Fruit fly (Drosophila melanogaster) whole organism, embryonic: ENCODE results near the gene Dh31.

ENCODE experiments used
- Ada2b ChIP-seq: fragments of 200-800 bp; sonication (Bioruptor generic); IDR thresholded peaks from 2 replicates; pipeline ENCODE4 v1.3.6; 2022; ENCODE audit warnings: missing biosample characterization, missing genetic modification characterization
- Aef1 ChIP-seq: fragments of 200-800 bp; sonication (Bioruptor generic); IDR thresholded peaks from 3 replicates; pipeline ENCODE4 v1.3.6; 2022; ENCODE audit warnings: missing biosample characterization, missing genetic modification characterization
- Atf6 ChIP-seq: fragments of 200-800 bp; sonication (Bioruptor generic); IDR thresholded peaks from 2 replicates; pipeline ENCODE4 v1.3.6; 2022; ENCODE audit warnings: missing biosample characterization, missing genetic modification characterization
- CG12071 ChIP-seq: fragments of 200-800 bp; sonication (Bioruptor generic); optimal IDR thresholded peaks from 3 replicates; lab custom pipeline; 2018; ENCODE audit warnings: missing biosample characterization, mild to moderate bottlenecking, missing genetic modification characterization
- CG12219 ChIP-seq: fragments of 200-800 bp; sonication (Bioruptor generic); optimal IDR thresholded peaks from 3 replicates; lab custom pipeline; 2018; ENCODE audit warnings: missing biosample characterization, mild to moderate bottlenecking, missing genetic modification characterization
- CG12659 ChIP-seq: fragments of 200-800 bp; sonication (Bioruptor generic); optimal IDR thresholded peaks from 3 replicates; lab custom pipeline; 2017; ENCODE audit warnings: mild to moderate bottlenecking, missing biosample characterization, missing genetic modification reagents, missing genetic modification characterization
- CG13287 ChIP-seq: fragments of 200-800 bp; sonication (Bioruptor generic); IDR thresholded peaks from 2 replicates; pipeline ENCODE4 v1.3.6; 2022; ENCODE audit warnings: missing biosample characterization, missing genetic modification characterization; ENCODE audit not compliant: partially characterized antibody
- CG14014 ChIP-seq: fragments of 200-800 bp; sonication (Bioruptor generic); IDR thresholded peaks from 2 replicates; pipeline ENCODE4 v1.3.6; 2022; ENCODE audit warnings: missing biosample characterization, missing genetic modification characterization
- CG14441 ChIP-seq: fragments of 200-800 bp; sonication (Bioruptor generic); IDR thresholded peaks from 2 replicates; pipeline ENCODE4 v1.3.6; 2022; ENCODE audit warnings: missing biosample characterization, missing genetic modification characterization
- CG1603 ChIP-seq: fragments of 200-800 bp; sonication (Bioruptor generic); optimal IDR thresholded peaks from 2 replicates; lab custom pipeline; 2019; ENCODE audit warnings: missing biosample characterization, mild to moderate bottlenecking, missing genetic modification characterization, moderate library complexity
- CG17359 ChIP-seq: fragments of 200-800 bp; sonication (Bioruptor generic); optimal IDR thresholded peaks from 3 replicates; lab custom pipeline; 2018; ENCODE audit warnings: missing biosample characterization, mild to moderate bottlenecking, missing genetic modification characterization, moderate library complexity
- CG17802 ChIP-seq: fragments of 200-800 bp; sonication (Bioruptor generic); optimal IDR thresholded peaks from 2 replicates; lab custom pipeline; 2018; ENCODE audit warnings: missing biosample characterization, mild to moderate bottlenecking, missing genetic modification characterization, moderate library complexity
- CG3065 ChIP-seq: fragments of 200-800 bp; sonication (Bioruptor generic); optimal IDR thresholded peaks from 2 replicates; lab custom pipeline; 2016; ENCODE audit warnings: missing biosample characterization, missing genetic modification characterization
- CG31388 ChIP-seq: fragments of 200-800 bp; sonication (Bioruptor generic); optimal IDR thresholded peaks from 2 replicates; lab custom pipeline; 2016; ENCODE audit warnings: missing biosample characterization, missing genetic modification characterization
- CG3163 ChIP-seq: fragments of 200-800 bp; sonication (Bioruptor generic); optimal IDR thresholded peaks from 3 replicates; lab custom pipeline; 2016; ENCODE audit warnings: missing biosample characterization, missing genetic modification characterization
- CG32767 ChIP-seq: fragments of 200-800 bp; sonication (Bioruptor generic); IDR thresholded peaks from 2 replicates; pipeline ENCODE4 v1.3.6; 2022; ENCODE audit warnings: missing biosample characterization, missing genetic modification characterization
- CG3838 ChIP-seq: fragments of 200-800 bp; sonication (Bioruptor generic); optimal IDR thresholded peaks from 3 replicates; lab custom pipeline; 2016; ENCODE audit warnings: missing biosample characterization, missing genetic modification characterization
- CG4404 ChIP-seq: fragments of 200-800 bp; sonication (Bioruptor generic); IDR thresholded peaks from 2 replicates; pipeline ENCODE4 v1.3.6; 2022; ENCODE audit warnings: missing biosample characterization, missing genetic modification characterization
- CG6254 ChIP-seq: fragments of 200-800 bp; sonication (Bioruptor generic); optimal IDR thresholded peaks from 3 replicates; lab custom pipeline; 2017; ENCODE audit warnings: mild to moderate bottlenecking, missing biosample characterization, missing genetic modification reagents, missing genetic modification characterization
- CG6654 ChIP-seq: fragments of 200-800 bp; sonication (Bioruptor generic); optimal IDR thresholded peaks from 2 replicates; lab custom pipeline; 2017; ENCODE audit warnings: missing biosample characterization, mild to moderate bottlenecking, missing genetic modification characterization
- CG9215 ChIP-seq: fragments of 200-800 bp; sonication (Bioruptor generic); IDR thresholded peaks from 2 replicates; pipeline ENCODE4 v1.3.6; 2022; ENCODE audit warnings: missing biosample characterization, missing genetic modification characterization
- CG9609 ChIP-seq: fragments of 200-800 bp; sonication (Bioruptor generic); optimal IDR thresholded peaks from 3 replicates; lab custom pipeline; 2016; ENCODE audit warnings: missing biosample characterization, missing genetic modification characterization
- CoRest ChIP-seq: fragments of 200-800 bp; sonication (Bioruptor generic); optimal IDR thresholded peaks from 3 replicates; lab custom pipeline; 2018; ENCODE audit warnings: missing biosample characterization, mild to moderate bottlenecking, missing genetic modification characterization, moderate library complexity
- Dad ChIP-seq: fragments of 200-800 bp; sonication (Bioruptor generic); optimal IDR thresholded peaks from 3 replicates; lab custom pipeline; 2016; ENCODE audit warnings: missing biosample characterization, missing genetic modification characterization
- Dip3 ChIP-seq: fragments of 200-800 bp; sonication (Bioruptor generic); optimal IDR thresholded peaks from 3 replicates; lab custom pipeline; 2016; ENCODE audit warnings: missing biosample characterization, missing genetic modification characterization
- Drgx ChIP-seq: fragments of 200-800 bp; sonication (Bioruptor generic); IDR thresholded peaks from 2 replicates; pipeline ENCODE4 v1.3.6; 2022; ENCODE audit warnings: missing biosample characterization, missing genetic modification characterization
- Eip74EF ChIP-seq, 2 experiments: fragments of 200-800 bp in 1 of 2; fragments of >200 bp in 1 of 2; sonication (Bioruptor generic) in 1 of 2; optimal IDR thresholded peaks; 2 replicates each; lab custom pipeline; 2017 to 2019; ENCODE audit warnings: missing biosample characterization in 2 of 2, missing genetic modification characterization in 2 of 2, mild to moderate bottlenecking in 1 of 2, moderate library complexity in 1 of 2
- H15 ChIP-seq: fragments of 200-800 bp; sonication (Bioruptor generic); IDR thresholded peaks from 3 replicates; pipeline ENCODE4 v1.3.6; 2022; ENCODE audit warnings: missing biosample characterization, missing genetic modification characterization
- HLH3B ChIP-seq: fragments of 200-800 bp; sonication (Bioruptor generic); IDR thresholded peaks from 2 replicates; pipeline ENCODE4 v1.3.6; 2022; ENCODE audit warnings: missing biosample characterization, missing genetic modification characterization
- Hr3 ChIP-seq: fragments of 200-800 bp; sonication (Bioruptor generic); optimal IDR thresholded peaks from 3 replicates; lab custom pipeline; 2016; ENCODE audit warnings: missing biosample characterization, missing genetic modification characterization
- MBD-R2 ChIP-seq: fragments of 200-800 bp; sonication (Bioruptor generic); IDR thresholded peaks from 2 replicates; pipeline ENCODE4 v1.3.6; 2022; ENCODE audit warnings: missing biosample characterization, missing genetic modification characterization
- Pdp1 ChIP-seq, 2 experiments: fragments of 200-800 bp; sonication (Bioruptor generic); optimal IDR thresholded peaks; 3 replicates each; lab custom pipeline; 2016; ENCODE audit warnings: missing biosample characterization in 2 of 2, missing genetic modification characterization in 2 of 2, mild to moderate bottlenecking in 1 of 2, moderate library complexity in 1 of 2
- Rfx ChIP-seq: fragments of 200-800 bp; sonication (Bioruptor generic); IDR thresholded peaks from 2 replicates; pipeline ENCODE4 v1.3.6; 2022; ENCODE audit warnings: missing biosample characterization, missing genetic modification characterization
- ara ChIP-seq: fragments of 200-800 bp; sonication (Bioruptor generic); IDR thresholded peaks from 2 replicates; pipeline ENCODE4 v1.3.6; 2022; ENCODE audit warnings: missing biosample characterization, missing genetic modification characterization
- cato ChIP-seq: fragments of 200-800 bp; sonication (Bioruptor generic); optimal IDR thresholded peaks from 2 replicates; lab custom pipeline; 2016; ENCODE audit warnings: missing biosample characterization, missing genetic modification characterization, borderline replicate concordance
- danr ChIP-seq: fragments of 200-800 bp; sonication (Bioruptor generic); IDR thresholded peaks from 2 replicates; pipeline ENCODE4 v1.3.6; 2022; ENCODE audit warnings: missing biosample characterization, missing genetic modification characterization
- dm ChIP-seq: fragments of 200-800 bp; sonication (Bioruptor generic); optimal IDR thresholded peaks from 3 replicates; lab custom pipeline; 2016; ENCODE audit warnings: missing biosample characterization, missing genetic modification characterization
- dpn ChIP-seq, 2 experiments: fragments of 200-800 bp; sonication (Bioruptor generic); optimal IDR thresholded peaks; 3 replicates each; lab custom pipeline; 2016; ENCODE audit warnings: missing biosample characterization in 2 of 2, missing genetic modification characterization in 2 of 2
- grau ChIP-seq: fragments of 200-800 bp; optimal IDR thresholded peaks from 3 replicates; lab custom pipeline; 2019; ENCODE audit warnings: missing biosample characterization, mild to moderate bottlenecking, missing genetic modification characterization, moderate library complexity
- h ChIP-seq: fragments of >200 bp; optimal IDR thresholded peaks from 2 replicates; lab custom pipeline; 2017
- kni ChIP-seq: fragments of 200-800 bp; sonication (Bioruptor generic); optimal IDR thresholded peaks from 3 replicates; lab custom pipeline; 2017; ENCODE audit warnings: mild to moderate bottlenecking, missing biosample characterization, missing genetic modification reagents, missing genetic modification characterization
- lilli ChIP-seq: fragments of 200-800 bp; sonication (Bioruptor generic); optimal IDR thresholded peaks from 3 replicates; lab custom pipeline; 2016; ENCODE audit warnings: missing biosample characterization, missing genetic modification characterization
- maf-S ChIP-seq: fragments of 200-800 bp; sonication (Bioruptor generic); optimal IDR thresholded peaks from 2 replicates; lab custom pipeline; 2016; ENCODE audit warnings: missing biosample characterization, missing genetic modification characterization
- prd ChIP-seq, 3 experiments: fragments of >200 bp in 2 of 3; fragments of 200-800 bp in 1 of 3; sonication (Bioruptor generic) in 1 of 3; optimal IDR thresholded peaks in 2 of 3; IDR thresholded peaks in 1 of 3; 2 replicates in 2 of 3; 3 replicates in 1 of 3; pipeline versions ENCODE4 v1.3.6 to Lab custom; 2017 to 2022; ENCODE audit warnings: missing biosample characterization in 1 of 3, missing genetic modification characterization in 1 of 3
- sim ChIP-seq: fragments of 200-800 bp; sonication (Bioruptor generic); IDR thresholded peaks from 2 replicates; pipeline ENCODE4 v1.3.6; 2022; ENCODE audit warnings: missing biosample characterization, missing genetic modification characterization
- ttk ChIP-seq: fragments of 200-800 bp; sonication (Bioruptor generic); IDR thresholded peaks from 2 replicates; pipeline ENCODE4 v2.1.2; 2022; ENCODE audit warnings: missing biosample characterization, missing genetic modification characterization

The Dh31 gene

dm6 chr2L:8535394-8536176, 28.9 kb upstream of the Dh31 start (continued):
- TF ChIP-seq Aef1 (GFP tag; lab: Robert Waterston, UW) (peak; percentile 64), CG1603 (tag; lab: Kevin White, UChicago) (peak; percentile 59), ara (GFP tag; lab: Robert Waterston, UW) (peak; percentile 75), CG17359 (peak; percentile 91), lilli (GFP tag; lab: Kevin White, UChicago) (peak; percentile 78), CoRest (peak; percentile 96), maf-S (GFP tag; lab: Kevin White, UChicago) (no peak)

- TF ChIP-seq grau (tag; lab: Kevin White, UChicago) = peak; percentile 95
- TF ChIP-seq CG4404 (GFP tag; lab: Robert Waterston, UW) = peak; percentile 79
- TF ChIP-seq CG9215 = no peak
- peak; percentile 82 for TF ChIP-seq CG3065
- TF ChIP-seq CG14014 (GFP tag; lab: Robert Waterston, UW) = peak; percentile 86
- TF ChIP-seq Eip74EF (GFP tag; optimal IDR thresholded peaks at IDR 0.05; lab: Kevin White, UChicago) = peak in 1 of 2 experiments; percentile 97
- TF ChIP-seq MBD-R2 (GFP tag; lab: Robert Waterston, UW) = peak; percentile 64
- peak; percentile 72 for TF ChIP-seq CG9609
- TF ChIP-seq dm = peak; percentile 75
- TF ChIP-seq Ada2b (GFP tag; lab: Robert Waterston, UW) = peak; percentile 93
- peak; percentile 89 for TF ChIP-seq sim (GFP tag; lab: Robert Waterston, UW)
- TF ChIP-seq Pdp1 (GFP tag; optimal IDR thresholded peaks at IDR 0.05; lab: Kevin White, UChicago) = peak; percentile 83 to 87
- peak; percentile 89 for TF ChIP-seq CG6654 (GFP tag; lab: Kevin White, UChicago)
- peak; percentile 90 for TF ChIP-seq cato
- peak; percentile 93 for TF ChIP-seq CG12071 (GFP tag; lab: Kevin White, UChicago)
- TF ChIP-seq h = no peak
- peak; percentile 76 for TF ChIP-seq Dad
- peak; percentile 91 for TF ChIP-seq CG3163 (GFP tag; lab: Kevin White, UChicago)
- TF ChIP-seq Dip3 (GFP tag; lab: Kevin White, UChicago) = peak; percentile 69
- TF ChIP-seq CG12219 (GFP tag; lab: Kevin White, UChicago) = peak; percentile 97
- peak; percentile 84 for TF ChIP-seq CG3838 (GFP tag; lab: Kevin White, UChicago)
- peak; percentile 94 for TF ChIP-seq danr (GFP tag; lab: Robert Waterston, UW)
- peak; percentile 97 for TF ChIP-seq Drgx (GFP tag; lab: Robert Waterston, UW)
- peak; percentile 94 for TF ChIP-seq CG6254 (GFP tag; lab: Kevin White, UChicago)
- TF ChIP-seq CG32767 (GFP tag; lab: Robert Waterston, UW) = peak; percentile 92
- peak; percentile 95 for TF ChIP-seq ttk
- TF ChIP-seq Rfx = peak; percentile 89
- TF ChIP-seq H15 (GFP tag; lab: Robert Waterston, UW) = peak; percentile 94
- peak; percentile 89 for TF ChIP-seq CG17802
- peak; percentile 69 for TF ChIP-seq CG13287
- TF ChIP-seq maf-S (GFP tag; lab: Kevin White, UChicago) = peak; percentile 84
- TF ChIP-seq CG31388 (GFP tag; lab: Kevin White, UChicago) = peak; percentile 90
- peak; percentile 93 for TF ChIP-seq CG12659
- TF ChIP-seq dpn (GFP tag; optimal IDR thresholded peaks at IDR 0.05; lab: Kevin White, UChicago) = peak; percentile 81 to 94
- peak; percentile 95 for TF ChIP-seq CG14441 (GFP tag; lab: Robert Waterston, UW)
- peak; percentile 88 for TF ChIP-seq Hr3 (GFP tag; lab: Kevin White, UChicago)
- TF ChIP-seq HLH3B (GFP tag; lab: Robert Waterston, UW) = peak; percentile 97
- no peak for TF ChIP-seq prd (optimal IDR thresholded peaks at IDR 0.05; lab: Kevin White, UChicago)
- peak; percentile 95 for TF ChIP-seq prd (GFP tag; IDR thresholded peaks at IDR 0.05; lab: Robert Waterston, UW)
- TF ChIP-seq kni (GFP tag; lab: Kevin White, UChicago) = peak; percentile 97
- peak; percentile 83 for TF ChIP-seq Atf6 (GFP tag; lab: Robert Waterston, UW)
Observed at dm6 chr2L:8534515-8535295, 28.1 kb upstream of the Dh31 start.
